Worm (Caenorhabditis elegans): ENCODE data around the gene slc-28.2.

ce11 chrV:3452489-3452888 is 7.5 kb upstream of the slc-28.2 start:
- TF ChIP-seq zip-11 (GFP tag; IDR thresholded peaks at IDR 0.05) (no peak), F49E8.2 (tag; optimal IDR thresholded peaks at IDR 0.05; ENCODE audit: borderline replicate concordance) (no peak)

All from whole organism, L4 larva.